Worm (Caenorhabditis elegans) whole organism, L4 larva: Measurements from ENCODE around the gene T06E6.15.

ENCODE experiments used
- R02D3.7 ChIP-seq: fragments of 150-350 bp; sonication (generic microtip); optimal IDR thresholded peaks from 3 replicates; lab custom pipeline; 2014; ENCODE audit warnings: missing biosample characterization, missing genetic modification characterization
- Y5F2A.4 ChIP-seq: fragments of 200-800 bp; sonication (Bioruptor generic); optimal IDR thresholded peaks from 2 replicates; lab custom pipeline; 2018; ENCODE audit warnings: mild to moderate bottlenecking, missing genetic modification characterization, missing compliant biosample characterization
- Y75B8A.6 ChIP-seq: fragments of 200-800 bp; sonication (Bioruptor generic); IDR thresholded peaks from 2 replicates; pipeline ENCODE4 v1.3.6; 2022; ENCODE audit warnings: missing genetic modification reagents, missing genetic modification characterization, missing compliant biosample characterization
- aly-2 ChIP-seq: sonication (generic microtip); optimal IDR thresholded peaks from 2 replicates; lab custom pipeline; 2018; ENCODE audit warnings: missing biosample characterization, missing genetic modification characterization
- ama-1 ChIP-seq: fragments of 150-350 bp; optimal IDR thresholded peaks from 2 replicates; lab custom pipeline; 2014; ENCODE audit warnings: inconsistent platforms, mixed read lengths
- attf-4 ChIP-seq: sonication (generic microtip); optimal IDR thresholded peaks from 3 replicates; lab custom pipeline; 2017; ENCODE audit warnings: missing biosample characterization, missing genetic modification characterization
- ceh-20 ChIP-seq: fragments of 200-800 bp; sonication (Bioruptor generic); IDR thresholded peaks from 2 replicates; pipeline ENCODE4 v1.3.6; 2022; ENCODE audit warnings: missing genetic modification reagents, missing genetic modification characterization, missing compliant biosample characterization
- ceh-28 ChIP-seq: fragments of 150-350 bp; optimal IDR thresholded peaks from 2 replicates; lab custom pipeline; 2014; ENCODE audit warnings: missing biosample characterization, missing genetic modification reagents, missing genetic modification characterization
- ceh-44 ChIP-seq: fragments of 200-800 bp; sonication (Bioruptor generic); IDR thresholded peaks from 2 replicates; pipeline ENCODE4 v1.3.6; 2022; ENCODE audit warnings: missing genetic modification reagents, missing genetic modification characterization, missing compliant biosample characterization
- cey-2 ChIP-seq: sonication (generic microtip); optimal IDR thresholded peaks from 3 replicates; lab custom pipeline; 2017; ENCODE audit warnings: missing genetic modification characterization, mild to moderate bottlenecking, missing compliant biosample characterization, antibody characterized with exemption, borderline replicate concordance; ENCODE audit not compliant: insufficient read depth
- daf-16 ChIP-seq, 3 experiments: sonication (generic microtip); optimal IDR thresholded peaks; 2 replicates each; lab custom pipeline; 2016 to 2017; ENCODE audit warnings: missing genetic modification characterization in 3 of 3, missing genetic modification reagents in 3 of 3, mild to moderate bottlenecking in 2 of 3, missing compliant biosample characterization in 2 of 3, missing biosample characterization in 1 of 3, moderate library complexity in 1 of 3
- daf-19 ChIP-seq: fragments of 200-800 bp; sonication (Bioruptor generic); conservative IDR thresholded peaks from 2 replicates; pipeline ENCODE4 v1.3.6; 2022; ENCODE audit warnings: missing genetic modification characterization, missing compliant biosample characterization
- daf-8 ChIP-seq: fragments of 200-800 bp; sonication (Bioruptor generic); IDR thresholded peaks from 2 replicates; pipeline ENCODE4 v1.3.6; 2022; ENCODE audit warnings: missing genetic modification characterization, missing compliant biosample characterization
- dve-1 ChIP-seq: sonication (generic microtip); optimal IDR thresholded peaks from 2 replicates; lab custom pipeline; 2017; ENCODE audit warnings: antibody characterized with exemption, mild to moderate bottlenecking, missing genetic modification characterization, missing compliant biosample characterization; ENCODE audit not compliant: insufficient read depth
- egl-43 ChIP-seq: fragments of 200-800 bp; sonication (Bioruptor generic); IDR thresholded peaks from 2 replicates; pipeline ENCODE4 v1.3.6; 2022; ENCODE audit warnings: missing genetic modification reagents, missing genetic modification characterization, missing compliant biosample characterization
- fkh-10 ChIP-seq: fragments of 150-350 bp; optimal IDR thresholded peaks from 2 replicates; lab custom pipeline; 2014; ENCODE audit warnings: missing biosample characterization, missing genetic modification reagents, missing genetic modification characterization
- jun-1 ChIP-seq: fragments of 150-350 bp; optimal IDR thresholded peaks from 2 replicates; lab custom pipeline; 2014; ENCODE audit warnings: missing biosample characterization, missing genetic modification reagents, missing genetic modification characterization
- lim-7 ChIP-seq: fragments of 200-800 bp; sonication (Bioruptor generic); IDR thresholded peaks from 2 replicates; pipeline ENCODE4 v1.3.6; 2022; ENCODE audit warnings: missing genetic modification characterization, missing compliant biosample characterization
- lin-29 ChIP-seq: fragments of 200-800 bp; sonication (Bioruptor generic); IDR thresholded peaks from 2 replicates; pipeline ENCODE4 v1.3.6; 2022; ENCODE audit warnings: missing genetic modification reagents, missing genetic modification characterization, missing compliant biosample characterization
- lin-38 ChIP-seq: fragments of 200-800 bp; sonication (Bioruptor generic); IDR thresholded peaks from 2 replicates; pipeline ENCODE4 v1.3.6; 2022; ENCODE audit warnings: missing genetic modification reagents, missing genetic modification characterization, missing compliant biosample characterization
- lsy-2 ChIP-seq, 2 experiments: fragments of 150-350 bp in 1 of 2; sonication (generic microtip) in 1 of 2; optimal IDR thresholded peaks; 2 replicates each; lab custom pipeline; 2014 to 2017; ENCODE audit warnings: missing biosample characterization in 2 of 2, missing genetic modification characterization in 2 of 2
- madf-9 ChIP-seq: fragments of 200-800 bp; sonication (Bioruptor generic); conservative IDR thresholded peaks from 2 replicates; pipeline ENCODE4 v1.3.6; 2022; ENCODE audit warnings: missing genetic modification reagents, missing genetic modification characterization, missing compliant biosample characterization
- mdt-29 ChIP-seq: fragments of 200-800 bp; sonication (Bioruptor generic); IDR thresholded peaks from 2 replicates; pipeline ENCODE4 v1.3.6; 2022; ENCODE audit warnings: missing genetic modification reagents, missing genetic modification characterization, missing compliant biosample characterization
- mxl-2 ChIP-seq: fragments of 200-800 bp; sonication (Bioruptor generic); conservative IDR thresholded peaks from 2 replicates; pipeline ENCODE4 v1.3.6; 2022; ENCODE audit warnings: missing genetic modification reagents, missing genetic modification characterization, missing compliant biosample characterization
- mxl-3 ChIP-seq: fragments of 200-800 bp; sonication (Bioruptor generic); optimal IDR thresholded peaks from 2 replicates; lab custom pipeline; 2018; ENCODE audit warnings: mild to moderate bottlenecking, missing genetic modification characterization, missing compliant biosample characterization
- nhr-111 ChIP-seq: fragments of 200-800 bp; sonication (Bioruptor generic); optimal IDR thresholded peaks from 2 replicates; lab custom pipeline; 2018; ENCODE audit warnings: mild to moderate bottlenecking, missing genetic modification characterization, missing compliant biosample characterization
- nhr-28 ChIP-seq: fragments of 150-350 bp; optimal IDR thresholded peaks from 2 replicates; lab custom pipeline; 2014; ENCODE audit warnings: missing biosample characterization, missing genetic modification characterization
- nhr-42 ChIP-seq: fragments of 200-800 bp; sonication (Bioruptor generic); IDR thresholded peaks from 2 replicates; pipeline ENCODE4 v1.3.6; 2022; ENCODE audit warnings: missing genetic modification characterization, missing compliant biosample characterization
- nhr-48 ChIP-seq: sonication (generic microtip); optimal IDR thresholded peaks from 2 replicates; lab custom pipeline; 2016; ENCODE audit warnings: mild to moderate bottlenecking, missing genetic modification characterization, missing compliant biosample characterization
- nhr-77 ChIP-seq: fragments of 150-350 bp; optimal IDR thresholded peaks from 2 replicates; lab custom pipeline; 2014; ENCODE audit warnings: missing biosample characterization, missing genetic modification characterization
- php-3 ChIP-seq: fragments of 200-800 bp; sonication (Bioruptor generic); IDR thresholded peaks from 2 replicates; pipeline ENCODE4 v1.3.6; 2022; ENCODE audit warnings: missing genetic modification reagents, missing genetic modification characterization, missing compliant biosample characterization
- pqm-1 ChIP-seq: sonication (generic microtip); optimal IDR thresholded peaks from 2 replicates; lab custom pipeline; 2017; ENCODE audit warnings: missing biosample characterization, missing genetic modification characterization
- saeg-2 ChIP-seq: fragments of 200-800 bp; sonication (Bioruptor generic); IDR thresholded peaks from 2 replicates; pipeline ENCODE4 v1.3.6; 2022; ENCODE audit warnings: missing genetic modification reagents, missing genetic modification characterization, missing compliant biosample characterization
- set-16 ChIP-seq: fragments of 200-800 bp; sonication (Bioruptor generic); IDR thresholded peaks from 2 replicates; pipeline ENCODE4 v1.3.6; 2022; ENCODE audit warnings: missing genetic modification reagents, missing genetic modification characterization, missing compliant biosample characterization
- skn-1 ChIP-seq: fragments of 150-350 bp; optimal IDR thresholded peaks from 2 replicates; lab custom pipeline; 2014; ENCODE audit warnings: missing biosample characterization, missing genetic modification characterization
- snpc-1.2 ChIP-seq: fragments of 200-800 bp; sonication (Bioruptor generic); IDR thresholded peaks from 2 replicates; pipeline ENCODE4 v1.3.6; 2022; ENCODE audit warnings: missing genetic modification reagents, missing genetic modification characterization, missing compliant biosample characterization
- spr-3 ChIP-seq: fragments of 200-800 bp; sonication (Bioruptor generic); optimal IDR thresholded peaks from 2 replicates; lab custom pipeline; 2018; ENCODE audit warnings: mild to moderate bottlenecking, missing genetic modification characterization, missing compliant biosample characterization
- tag-97 ChIP-seq: fragments of 200-800 bp; sonication (Bioruptor generic); IDR thresholded peaks from 2 replicates; pipeline ENCODE4 v1.3.6; 2022; ENCODE audit warnings: missing genetic modification characterization, missing compliant biosample characterization
- unc-39 ChIP-seq: sonication (generic microtip); optimal IDR thresholded peaks from 2 replicates; lab custom pipeline; 2017; ENCODE audit warnings: missing biosample characterization, missing genetic modification characterization
- vab-7 ChIP-seq: fragments of 200-800 bp; sonication (Bioruptor generic); IDR thresholded peaks from 2 replicates; pipeline ENCODE4 v1.3.6; 2022; ENCODE audit warnings: missing genetic modification reagents, missing genetic modification characterization, missing compliant biosample characterization
- zag-1 ChIP-seq: fragments of 150-350 bp; optimal IDR thresholded peaks from 2 replicates; lab custom pipeline; 2014; ENCODE audit warnings: missing biosample characterization, missing genetic modification characterization
- zip-11 ChIP-seq: fragments of 200-800 bp; sonication (Bioruptor generic); IDR thresholded peaks from 2 replicates; pipeline ENCODE4 v1.3.6; 2022; ENCODE audit warnings: missing genetic modification characterization, missing compliant biosample characterization

T06E6.15 gene

ce11 chrV:15392064-15392463 is 7.5 kb downstream of the T06E6.15 start:
- TF ChIP-seq lin-38 = peak; percentile 53
- TF ChIP-seq dve-1 (tag; lab: Kevin White, UChicago) = no peak

ce11 chrV:15388820-15389384 is 10.7 kb downstream of the T06E6.15 start, which contains the start of gene srh-170:
Gene srh-170 (minus strand): TSS chrV:15388870.
- TF ChIP-seq cey-2 (tag; lab: Kevin White, UChicago) (no peak), skn-1 (tag; lab: Kevin White, UChicago) (no peak), php-3 (GFP tag; lab: Robert Waterston, UW) (0 out of 2 replicates have a peak, but pooled peaks have one; percentile 24), nhr-42 (GFP tag; lab: Robert Waterston, UW) (no peak)

- TF ChIP-seq ceh-28 (tag; lab: Kevin White, UChicago) = no peak
- TF ChIP-seq attf-4 (tag; lab: Kevin White, UChicago) = no peak
- no peak for TF ChIP-seq mxl-2 (GFP tag; lab: Robert Waterston, UW)
- TF ChIP-seq lsy-2 (tag; optimal IDR thresholded peaks at IDR 0.05; lab: Kevin White, UChicago) = no peak
- no peak for TF ChIP-seq zip-11 (GFP tag; lab: Robert Waterston, UW)
- no peak for TF ChIP-seq ceh-20 (GFP tag; lab: Robert Waterston, UW)
- TF ChIP-seq madf-9 (GFP tag; lab: Robert Waterston, UW) = no peak
- no peak for TF ChIP-seq lin-29
- TF ChIP-seq mxl-3 (GFP tag; lab: Kevin White, UChicago) = no peak
- TF ChIP-seq vab-7 = no peak
Measured at ce11 chrV:15384733-15385132, 14.9 kb downstream of the T06E6.15 start, which contains the start of gene str-102. Gene str-102 (plus strand): TSS chrV:15385033.

ce11 chrV:15383739-15384138 is 15.9 kb downstream of the T06E6.15 start, which contains the start of gene str-88:
Gene str-88 (minus strand): TSS chrV:15383839.
- TF ChIP-seq tag-97 (GFP tag; lab: Robert Waterston, UW) = no peak
- no peak for TF ChIP-seq vab-7
- TF ChIP-seq mxl-3 (GFP tag; lab: Kevin White, UChicago) = no peak
- TF ChIP-seq madf-9 (GFP tag; lab: Robert Waterston, UW) = no peak
- TF ChIP-seq Y5F2A.4 (GFP tag; lab: Kevin White, UChicago) = no peak
- TF ChIP-seq ama-1 = no peak
- TF ChIP-seq jun-1 (tag; lab: Kevin White, UChicago) = no peak
- TF ChIP-seq daf-16 (GFP tag; optimal IDR thresholded peaks at IDR 0.05; lab: Kevin White, UChicago) = no peak
- TF ChIP-seq daf-16 (tag; optimal IDR thresholded peaks at IDR 0.05; lab: Kevin White, UChicago) = no peak

ce11 chrV:15380857-15381256 is 18.7 kb downstream of the T06E6.15 start, which contains the start of gene dhs-23:
Gene dhs-23 (plus strand): TSS chrV:15381219.
- no peak for TF ChIP-seq daf-8 (GFP tag; lab: Robert Waterston, UW)
- peak; percentile 93 for TF ChIP-seq nhr-28 (tag; lab: Kevin White, UChicago)
- no peak for TF ChIP-seq spr-3 (GFP tag; lab: Kevin White, UChicago)
- no peak for TF ChIP-seq set-16 (GFP tag; lab: Robert Waterston, UW)
- TF ChIP-seq vab-7 = no peak
- no peak for TF ChIP-seq egl-43 (GFP tag; lab: Robert Waterston, UW)
- no peak for TF ChIP-seq unc-39 (tag; lab: Kevin White, UChicago)
- no peak for TF ChIP-seq nhr-42 (GFP tag; lab: Robert Waterston, UW)
- no peak for TF ChIP-seq daf-16 (GFP tag; optimal IDR thresholded peaks at IDR 0.05; lab: Kevin White, UChicago)
- peak; percentile 69 for TF ChIP-seq daf-16 (tag; optimal IDR thresholded peaks at IDR 0.05; lab: Kevin White, UChicago)
- no peak for TF ChIP-seq mdt-29 (GFP tag; lab: Robert Waterston, UW)
- no peak for TF ChIP-seq saeg-2 (GFP tag; lab: Robert Waterston, UW)
- TF ChIP-seq fkh-10 (GFP tag; lab: Kevin White, UChicago) = no peak
- TF ChIP-seq aly-2 (tag; lab: Kevin White, UChicago) = no peak
- TF ChIP-seq nhr-111 = no peak
- TF ChIP-seq pqm-1 = peak; percentile 12
- no peak for TF ChIP-seq snpc-1.2 (GFP tag; lab: Robert Waterston, UW)
- no peak for TF ChIP-seq ceh-44 (GFP tag; lab: Robert Waterston, UW)
- peak; percentile 81 for TF ChIP-seq nhr-77 (tag; lab: Kevin White, UChicago)
- no peak for TF ChIP-seq ceh-28 (tag; lab: Kevin White, UChicago)
- no peak for TF ChIP-seq lim-7 (GFP tag; lab: Robert Waterston, UW)
- no peak for TF ChIP-seq Y75B8A.6 (GFP tag; lab: Robert Waterston, UW)
- no peak for TF ChIP-seq zag-1 (tag; lab: Kevin White, UChicago)
- no peak for TF ChIP-seq nhr-48 (tag; lab: Kevin White, UChicago)
- no peak for TF ChIP-seq R02D3.7 (tag; lab: Kevin White, UChicago)
- TF ChIP-seq daf-19 (GFP tag; lab: Robert Waterston, UW) = no peak
- TF ChIP-seq Y5F2A.4 (GFP tag; lab: Kevin White, UChicago) = no peak
